Fruit fly (Drosophila melanogaster) whole organism, embryonic: ENCODE measurements around the gene Vps4.

ENCODE experiments used
- Adf1 ChIP-seq: fragments of 200-800 bp; sonication (Bioruptor generic); IDR thresholded peaks from 2 replicates; pipeline ENCODE4 v1.3.6; 2022; ENCODE audit warnings: missing biosample characterization, missing genetic modification characterization
- Asciz ChIP-seq: fragments of 200-800 bp; sonication (Bioruptor generic); optimal IDR thresholded peaks from 2 replicates; lab custom pipeline; 2017; ENCODE audit warnings: missing biosample characterization, mild to moderate bottlenecking, missing genetic modification characterization, missing genetic modification reagents
- CG10209 ChIP-seq: fragments of 200-800 bp; sonication (Bioruptor generic); optimal IDR thresholded peaks from 3 replicates; lab custom pipeline; 2017; ENCODE audit warnings: missing biosample characterization, mild to moderate bottlenecking, missing genetic modification characterization, missing genetic modification reagents
- CG14014 ChIP-seq: fragments of 200-800 bp; sonication (Bioruptor generic); IDR thresholded peaks from 2 replicates; pipeline ENCODE4 v1.3.6; 2022; ENCODE audit warnings: missing biosample characterization, missing genetic modification characterization
- CG17612 ChIP-seq: fragments of 200-800 bp; sonication (Bioruptor generic); IDR thresholded peaks from 2 replicates; pipeline ENCODE4 v1.3.6; 2022; ENCODE audit warnings: missing biosample characterization, missing genetic modification characterization
- CG18262 ChIP-seq: fragments of 200-800 bp; optimal IDR thresholded peaks from 3 replicates; lab custom pipeline; 2019; ENCODE audit warnings: missing biosample characterization, mild to moderate bottlenecking, missing genetic modification characterization, moderate library complexity
- CG2712 ChIP-seq: fragments of 200-800 bp; optimal IDR thresholded peaks from 3 replicates; lab custom pipeline; 2019; ENCODE audit warnings: missing biosample characterization, mild to moderate bottlenecking, missing genetic modification characterization, moderate library complexity
- CG31365 ChIP-seq: fragments of 200-800 bp; sonication (Bioruptor generic); optimal IDR thresholded peaks from 2 replicates; lab custom pipeline; 2018; ENCODE audit warnings: missing biosample characterization, mild to moderate bottlenecking, missing genetic modification characterization
- CG32772 ChIP-seq: fragments of 200-800 bp; sonication (Bioruptor generic); IDR thresholded peaks from 2 replicates; pipeline ENCODE4 v1.3.6; 2022; ENCODE audit warnings: missing biosample characterization, missing genetic modification characterization
- CG3847 ChIP-seq: fragments of 200-800 bp; sonication (Bioruptor generic); IDR thresholded peaks from 2 replicates; pipeline ENCODE4 v1.3.6; 2022; ENCODE audit warnings: missing biosample characterization, missing genetic modification characterization
- CG6791 ChIP-seq: fragments of 200-800 bp; sonication (Bioruptor generic); IDR thresholded peaks from 3 replicates; pipeline ENCODE4 v1.3.6; 2022; ENCODE audit warnings: missing biosample characterization, missing genetic modification characterization; ENCODE audit not compliant: partially characterized antibody
- CG6813 ChIP-seq: fragments of 200-800 bp; sonication (Bioruptor generic); optimal IDR thresholded peaks from 2 replicates; lab custom pipeline; 2017; ENCODE audit warnings: missing biosample characterization, missing genetic modification characterization, mild to moderate bottlenecking, moderate library complexity, missing genetic modification reagents
- CG7963 ChIP-seq: fragments of 200-800 bp; sonication (Bioruptor generic); IDR thresholded peaks from 3 replicates; pipeline ENCODE4 v1.3.6; 2022; ENCODE audit warnings: missing biosample characterization, missing genetic modification characterization; ENCODE audit not compliant: partially characterized antibody
- CG9797 ChIP-seq: fragments of 200-800 bp; sonication (Bioruptor generic); optimal IDR thresholded peaks from 3 replicates; lab custom pipeline; 2018; ENCODE audit warnings: missing biosample characterization, mild to moderate bottlenecking, missing genetic modification characterization
- CoRest ChIP-seq: fragments of 200-800 bp; sonication (Bioruptor generic); optimal IDR thresholded peaks from 3 replicates; lab custom pipeline; 2018; ENCODE audit warnings: missing biosample characterization, mild to moderate bottlenecking, missing genetic modification characterization, moderate library complexity
- Doc3 ChIP-seq: fragments of 200-800 bp; sonication (Bioruptor generic); IDR thresholded peaks from 3 replicates; pipeline ENCODE4 v1.3.6; 2022; ENCODE audit warnings: missing biosample characterization, missing genetic modification characterization; ENCODE audit not compliant: partially characterized antibody
- Dp ChIP-seq: fragments of 200-800 bp; sonication (Bioruptor generic); optimal IDR thresholded peaks from 2 replicates; lab custom pipeline; 2018; ENCODE audit warnings: missing biosample characterization, mild to moderate bottlenecking, missing genetic modification characterization, moderate library complexity
- Ets65A ChIP-seq: fragments of 200-800 bp; sonication (Bioruptor generic); peaks from one replicate; lab custom pipeline; 2016; ENCODE audit warnings: missing biosample characterization, missing genetic modification characterization
- GATAe ChIP-seq: fragments of 200-800 bp; sonication (Bioruptor generic); conservative IDR thresholded peaks from 2 replicates; pipeline ENCODE4 v1.3.6; 2022; ENCODE audit warnings: missing biosample characterization, missing genetic modification characterization
- HLH54F ChIP-seq: fragments of 200-800 bp; sonication (Bioruptor generic); optimal IDR thresholded peaks from 3 replicates; lab custom pipeline; 2016; ENCODE audit warnings: missing biosample characterization, missing genetic modification characterization
- Hand ChIP-seq: fragments of 200-800 bp; sonication (Bioruptor generic); optimal IDR thresholded peaks from 2 replicates; lab custom pipeline; 2017; ENCODE audit warnings: mild to moderate bottlenecking, missing biosample characterization, missing genetic modification reagents, missing genetic modification characterization
- Lim3 ChIP-seq: fragments of 200-800 bp; sonication (Bioruptor generic); IDR thresholded peaks from 2 replicates; pipeline ENCODE4 v1.3.6; 2022; ENCODE audit warnings: missing biosample characterization, missing genetic modification characterization
- MBD-R2 ChIP-seq: fragments of 200-800 bp; sonication (Bioruptor generic); IDR thresholded peaks from 2 replicates; pipeline ENCODE4 v1.3.6; 2022; ENCODE audit warnings: missing biosample characterization, missing genetic modification characterization
- MESR4 ChIP-seq: fragments of 200-800 bp; sonication (Bioruptor generic); optimal IDR thresholded peaks from 2 replicates; lab custom pipeline; 2018; ENCODE audit warnings: missing biosample characterization, mild to moderate bottlenecking, missing genetic modification characterization, moderate library complexity
- Med ChIP-seq: fragments of 200-800 bp; sonication (Bioruptor generic); peaks from one replicate; lab custom pipeline; 2016; ENCODE audit warnings: missing biosample characterization, missing genetic modification characterization, mild to moderate bottlenecking, inconsistent platforms, moderate library complexity
- Oaz ChIP-seq: fragments of 200-800 bp; sonication (Bioruptor generic); IDR thresholded peaks from 2 replicates; pipeline ENCODE4 v1.3.6; 2022; ENCODE audit warnings: missing biosample characterization, missing genetic modification characterization
- Opbp ChIP-seq: fragments of 200-800 bp; sonication (Bioruptor generic); IDR thresholded peaks from 3 replicates; pipeline ENCODE4 v1.3.6; 2022; ENCODE audit warnings: missing biosample characterization, missing genetic modification characterization; ENCODE audit not compliant: partially characterized antibody
- caup ChIP-seq: fragments of 200-800 bp; sonication (Bioruptor generic); optimal IDR thresholded peaks from 3 replicates; lab custom pipeline; 2017; ENCODE audit warnings: missing biosample characterization, mild to moderate bottlenecking, missing genetic modification characterization, moderate library complexity; ENCODE audit not compliant: severe bottlenecking
- chinmo ChIP-seq: fragments of 200-800 bp; sonication (Bioruptor generic); IDR thresholded peaks from 4 replicates; pipeline ENCODE4 v1.3.6; 2022; ENCODE audit warnings: missing biosample characterization, missing genetic modification characterization; ENCODE audit not compliant: partially characterized antibody
- crol ChIP-seq: fragments of 200-800 bp; sonication (Bioruptor generic); IDR thresholded peaks from 2 replicates; pipeline ENCODE4 v1.3.6; 2022; ENCODE audit warnings: missing biosample characterization, missing genetic modification characterization
- dan ChIP-seq: fragments of 200-800 bp; sonication (Bioruptor generic); IDR thresholded peaks from 2 replicates; pipeline ENCODE4 v1.3.6; 2022; ENCODE audit warnings: missing biosample characterization, missing genetic modification characterization
- disco-r ChIP-seq: fragments of 200-800 bp; sonication (Bioruptor generic); optimal IDR thresholded peaks from 2 replicates; lab custom pipeline; 2016; ENCODE audit warnings: missing biosample characterization, missing genetic modification characterization
- dpn ChIP-seq, 2 experiments: fragments of 200-800 bp; sonication (Bioruptor generic); optimal IDR thresholded peaks; 3 replicates each; lab custom pipeline; 2016; ENCODE audit warnings: missing biosample characterization in 2 of 2, missing genetic modification characterization in 2 of 2
- ftz-f1 ChIP-seq: fragments of 200-800 bp; sonication (Bioruptor generic); optimal IDR thresholded peaks from 2 replicates; lab custom pipeline; 2016; ENCODE audit warnings: missing biosample characterization, missing genetic modification characterization
- gro ChIP-seq: fragments of 200-800 bp; sonication (Bioruptor generic); optimal IDR thresholded peaks from 2 replicates; lab custom pipeline; 2016; ENCODE audit warnings: missing biosample characterization, missing genetic modification characterization
- hb ChIP-seq: fragments of 200-800 bp; sonication (Bioruptor generic); IDR thresholded peaks from 3 replicates; pipeline ENCODE4 v1.3.6; 2022; ENCODE audit warnings: missing biosample characterization, missing genetic modification characterization; ENCODE audit not compliant: partially characterized antibody
- nmo ChIP-seq: fragments of 200-800 bp; sonication (Bioruptor generic); optimal IDR thresholded peaks from 2 replicates; lab custom pipeline; 2018; ENCODE audit warnings: missing biosample characterization, mild to moderate bottlenecking, missing genetic modification characterization, moderate library complexity
- pb ChIP-seq: fragments of 200-800 bp; sonication (Bioruptor generic); optimal IDR thresholded peaks from 3 replicates; lab custom pipeline; 2016; ENCODE audit warnings: missing biosample characterization, missing genetic modification characterization
- prd ChIP-seq, 3 experiments: fragments of >200 bp in 2 of 3; fragments of 200-800 bp in 1 of 3; sonication (Bioruptor generic) in 1 of 3; optimal IDR thresholded peaks in 2 of 3; IDR thresholded peaks in 1 of 3; 2 replicates in 2 of 3; 3 replicates in 1 of 3; pipeline versions ENCODE4 v1.3.6 to Lab custom; 2017 to 2022; ENCODE audit warnings: missing biosample characterization in 1 of 3, missing genetic modification characterization in 1 of 3
- repo ChIP-seq: fragments of 200-800 bp; sonication (Bioruptor generic); optimal IDR thresholded peaks from 2 replicates; lab custom pipeline; 2016; ENCODE audit warnings: missing biosample characterization, missing genetic modification characterization
- sd ChIP-seq: fragments of 200-800 bp; sonication (Bioruptor generic); optimal IDR thresholded peaks from 3 replicates; lab custom pipeline; 2018; ENCODE audit warnings: missing biosample characterization, mild to moderate bottlenecking, missing genetic modification characterization, moderate library complexity
- sim ChIP-seq: fragments of 200-800 bp; sonication (Bioruptor generic); IDR thresholded peaks from 2 replicates; pipeline ENCODE4 v1.3.6; 2022; ENCODE audit warnings: missing biosample characterization, missing genetic modification characterization
- stwl ChIP-seq: fragments of 200-800 bp; sonication (Bioruptor generic); optimal IDR thresholded peaks from 3 replicates; lab custom pipeline; 2018; ENCODE audit warnings: missing biosample characterization, mild to moderate bottlenecking, missing genetic modification characterization, moderate library complexity
- trem ChIP-seq: fragments of 200-800 bp; optimal IDR thresholded peaks from 3 replicates; lab custom pipeline; 2019; ENCODE audit warnings: missing biosample characterization, mild to moderate bottlenecking, missing genetic modification characterization, moderate library complexity
- tx ChIP-seq: fragments of 200-800 bp; sonication (Bioruptor generic); optimal IDR thresholded peaks from 2 replicates; lab custom pipeline; 2016; ENCODE audit warnings: missing biosample characterization, missing genetic modification characterization
- unc-4 ChIP-seq: fragments of 200-800 bp; sonication (Bioruptor generic); IDR thresholded peaks from 2 replicates; pipeline ENCODE4 v1.3.6; 2022; ENCODE audit warnings: missing biosample characterization, missing genetic modification characterization; ENCODE audit not compliant: partially characterized antibody
- zen ChIP-seq: fragments of 200-800 bp; sonication (Bioruptor generic); optimal IDR thresholded peaks from 3 replicates; lab custom pipeline; 2018; ENCODE audit warnings: missing biosample characterization, mild to moderate bottlenecking, missing genetic modification characterization, moderate library complexity
- zfh1 ChIP-seq: fragments of 200-800 bp; sonication (Bioruptor generic); IDR thresholded peaks from 3 replicates; pipeline ENCODE4 v1.3.6; 2022; ENCODE audit warnings: missing biosample characterization, missing genetic modification characterization

Gene Vps4

dm6 chrX:17907184-17908006 lies at the start of gene Vps4, which contains the start of gene CG7772:
Vps4 (plus strand) TSS chrX:17907692.
CG7772 (minus strand) TSS chrX:17907261.
- TF ChIP-seq repo (GFP tag; lab: Kevin White, UChicago) = no peak
- no peak for TF ChIP-seq CG6813 (GFP tag; lab: Kevin White, UChicago)
- peak; percentile 85 for TF ChIP-seq Dp (GFP tag; lab: Kevin White, UChicago)
- peak; percentile 24 for TF ChIP-seq trem (tag; lab: Kevin White, UChicago)
- no peak for TF ChIP-seq Oaz (GFP tag; lab: Robert Waterston, UW)
- TF ChIP-seq crol (GFP tag; lab: Robert Waterston, UW) = peak; percentile 78
- no peak for TF ChIP-seq hb (GFP tag; lab: Robert Waterston, UW)
- no peak for TF ChIP-seq GATAe (GFP tag; lab: Robert Waterston, UW)
- no peak for TF ChIP-seq prd (optimal IDR thresholded peaks at IDR 0.05; lab: Kevin White, UChicago)
- no peak for TF ChIP-seq prd (GFP tag; IDR thresholded peaks at IDR 0.05; lab: Robert Waterston, UW)
- TF ChIP-seq zen = no peak
- TF ChIP-seq dpn (GFP tag; optimal IDR thresholded peaks at IDR 0.05; lab: Kevin White, UChicago) = no peak
- TF ChIP-seq Med = peak; percentile 48
- TF ChIP-seq CG17612 (GFP tag; lab: Robert Waterston, UW) = no peak
- TF ChIP-seq CG32772 (GFP tag; lab: Robert Waterston, UW) = peak; percentile 71
- no peak for TF ChIP-seq CG18262
- no peak for TF ChIP-seq tx
- peak; percentile 3 for TF ChIP-seq HLH54F (GFP tag; lab: Kevin White, UChicago)
- no peak for TF ChIP-seq Doc3 (GFP tag; lab: Robert Waterston, UW)
- no peak for TF ChIP-seq CG31365 (tag; lab: Kevin White, UChicago)
- peak; percentile 85 for TF ChIP-seq MESR4 (GFP tag; lab: Kevin White, UChicago)
- TF ChIP-seq caup = no peak
- 0 out of 4 replicates have a peak, but pooled peaks have one; percentile 37 for TF ChIP-seq chinmo (GFP tag; lab: Robert Waterston, UW)
- no peak for TF ChIP-seq gro (GFP tag; lab: Kevin White, UChicago)
- TF ChIP-seq CG10209 = no peak
- no peak for TF ChIP-seq Hand (GFP tag; lab: Kevin White, UChicago)
- no peak for TF ChIP-seq disco-r (GFP tag; lab: Kevin White, UChicago)
- peak; percentile 28 for TF ChIP-seq MBD-R2 (GFP tag; lab: Robert Waterston, UW)
- no peak for TF ChIP-seq sim (GFP tag; lab: Robert Waterston, UW)
- TF ChIP-seq Ets65A (GFP tag; lab: Kevin White, UChicago) = no peak
- TF ChIP-seq ftz-f1 (GFP tag; lab: Kevin White, UChicago) = peak; percentile 0
- TF ChIP-seq sd = peak; percentile 93
- no peak for TF ChIP-seq Adf1 (GFP tag; lab: Robert Waterston, UW)
- no peak for TF ChIP-seq pb (GFP tag; lab: Kevin White, UChicago)
- no peak for TF ChIP-seq CG14014
- TF ChIP-seq stwl (tag; lab: Kevin White, UChicago) = peak; percentile 13
- TF ChIP-seq CoRest (tag; lab: Kevin White, UChicago) = peak; percentile 12
- no peak for TF ChIP-seq zfh1 (GFP tag; lab: Robert Waterston, UW)
- 0 out of 3 replicates have a peak, but pooled peaks have one; percentile 34 for TF ChIP-seq Opbp (GFP tag; lab: Robert Waterston, UW)
- peak; percentile 14; the same call in 1 of the 2 replicates for TF ChIP-seq CG3847 (GFP tag; lab: Robert Waterston, UW)
- TF ChIP-seq CG2712 = peak; percentile 19
- TF ChIP-seq unc-4 (GFP tag; lab: Robert Waterston, UW) = peak; percentile 45; the same call in 1 of the 2 replicates
- TF ChIP-seq Asciz (GFP tag; lab: Kevin White, UChicago) = no peak
- TF ChIP-seq nmo (GFP tag; lab: Kevin White, UChicago) = peak; percentile 44
- TF ChIP-seq dan = no peak
- peak; percentile 36; the same call in 1 of the 3 replicates for TF ChIP-seq CG6791 (GFP tag; lab: Robert Waterston, UW)
- TF ChIP-seq Lim3 (GFP tag; lab: Robert Waterston, UW) = no peak
- peak; percentile 74 for TF ChIP-seq CG9797 (GFP tag; lab: Kevin White, UChicago)
- no peak for TF ChIP-seq CG7963 (GFP tag; lab: Robert Waterston, UW)
